Fruit fly (Drosophila melanogaster): ENCODE results near the gene CG10340.

CG10340 gene

dm6 chr3R:16625844-16626430, 11.7 kb upstream of the CG10340 start:
- no peak for TF ChIP-seq CG17801 (GFP tag; optimal IDR thresholded peaks at IDR 0.05; ENCODE audit: partially characterized antibody)

DNA sequence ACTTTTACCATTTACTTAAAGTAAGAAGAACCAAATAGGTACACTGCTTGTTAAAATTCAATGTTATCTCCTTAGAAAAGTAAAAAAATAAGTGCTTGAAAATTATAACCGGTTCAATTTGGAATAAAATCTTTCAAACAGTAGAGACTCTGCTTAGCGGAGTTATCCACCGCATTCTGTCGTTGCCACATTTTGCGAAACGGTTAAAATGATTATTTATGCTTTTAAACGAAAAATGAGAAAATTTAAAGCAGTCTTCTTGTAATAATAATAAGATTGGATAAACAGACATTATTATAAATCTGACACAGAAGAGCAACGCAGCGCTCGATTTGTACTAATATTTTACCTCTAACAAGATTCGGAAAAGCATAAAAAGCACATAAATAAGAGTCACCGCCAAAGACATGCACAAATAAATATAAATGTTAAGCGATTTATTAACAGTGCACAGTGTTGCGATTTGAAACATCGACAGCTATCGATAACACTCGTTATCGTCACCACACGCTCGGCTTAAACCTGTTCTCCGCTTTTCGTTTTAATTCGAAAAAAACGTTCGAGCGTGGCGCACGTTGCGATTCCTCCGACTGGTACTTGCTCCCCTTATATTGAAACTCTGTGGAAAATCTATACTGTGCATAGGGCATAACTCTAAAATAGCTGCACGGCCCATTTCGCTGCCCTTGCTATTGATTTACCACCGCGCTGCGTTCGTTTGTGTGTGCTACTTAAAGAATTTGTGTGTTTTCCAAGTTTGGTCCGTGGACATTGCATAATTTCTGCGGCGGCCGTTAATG, 10.8 kb upstream of the CG10340 start, which contains the start of gene Fas1:
Gene Fas1, plus strand, starts transcription at position 489 of the 800 bp plus-strand sequence.
- no peak for TF ChIP-seq CG17801 (GFP tag; optimal IDR thresholded peaks at IDR 0.05; ENCODE audit: partially characterized antibody)

dm6 chr3R:16624371-16624749, 10.2 kb upstream of the CG10340 start, which contains the start of gene Ccdc114:
TSS of gene Ccdc114 (minus strand) at chr3R:16624717.
- no peak for TF ChIP-seq CG17801 (GFP tag; optimal IDR thresholded peaks at IDR 0.05; ENCODE audit: partially characterized antibody)

- no peak for TF ChIP-seq CG17801 (GFP tag; optimal IDR thresholded peaks at IDR 0.05; ENCODE audit: partially characterized antibody)
These were observed 6.3 kb upstream of the CG10340 start, which contains the start of gene CG14893 for dm6 chr3R:16620478-16620877. TSS of gene CG14893 (plus strand) at chr3R:16620778.

- no peak for TF ChIP-seq CG17801 (GFP tag; optimal IDR thresholded peaks at IDR 0.05; ENCODE audit: partially characterized antibody)
These were observed 3.5 kb upstream of the CG10340 start, which contains the start of gene CG17560 for dm6 chr3R:16617650-16618049. TSS of gene CG17560 (plus strand) at chr3R:16617950.

- no peak for TF ChIP-seq CG17801 (GFP tag; optimal IDR thresholded peaks at IDR 0.05; ENCODE audit: partially characterized antibody)
These were observed 818 bp upstream of the CG10340 start, which contains the start of gene CG17562 for dm6 chr3R:16615009-16615408. TSS of gene CG17562 (plus strand) at chr3R:16615309.

dm6 chr3R:16613300-16613699, 891 bp downstream of the CG10340 start, which contains the start of gene CG12783:
TSS of gene CG12783 (minus strand) at chr3R:16613400.
- TF ChIP-seq CG17801 (GFP tag; optimal IDR thresholded peaks at IDR 0.05; ENCODE audit: partially characterized antibody), result no peak

- no peak for TF ChIP-seq CG17801 (GFP tag; optimal IDR thresholded peaks at IDR 0.05; ENCODE audit: partially characterized antibody)
These were observed 3.0 kb downstream of the CG10340 start for dm6 chr3R:16611240-16611639.

dm6 chr3R:16608920-16609319, 5.3 kb downstream of the CG10340 start, which contains the start of gene NPF:
TSS of gene NPF (plus strand) at chr3R:16609220.
- TF ChIP-seq CG17801 (GFP tag; optimal IDR thresholded peaks at IDR 0.05; ENCODE audit: partially characterized antibody), result no peak

- no peak for TF ChIP-seq CG17801 (GFP tag; optimal IDR thresholded peaks at IDR 0.05; ENCODE audit: partially characterized antibody)
These were observed 8.3 kb downstream of the CG10340 start for dm6 chr3R:16605929-16606328.

DNA sequence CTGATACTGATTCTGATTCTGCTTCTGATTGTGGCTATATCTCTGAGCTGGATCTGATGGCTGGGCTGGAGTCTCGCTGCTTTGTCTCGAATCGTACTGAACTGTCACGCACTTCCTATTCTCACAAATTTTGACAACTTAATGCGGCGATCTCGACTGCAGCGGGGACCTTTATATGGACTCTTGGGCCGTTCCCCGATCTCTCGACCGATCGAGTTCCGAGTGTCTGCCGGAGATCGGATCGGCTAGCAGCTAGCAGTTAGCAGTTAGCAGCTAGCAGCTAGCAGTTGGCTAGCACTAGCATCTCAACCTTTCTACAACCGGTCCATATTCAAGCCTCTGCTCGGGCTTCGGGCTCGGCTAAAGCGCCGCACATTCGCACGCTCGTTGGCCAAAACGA, 9.5 kb downstream of the CG10340 start, which contains the start of gene CG10345:
Gene CG10345, minus strand, starts transcription at position 147 of the 400 bp plus-strand sequence.
- TF ChIP-seq CG17801 (GFP tag; optimal IDR thresholded peaks at IDR 0.05; ENCODE audit: partially characterized antibody), result no peak

- TF ChIP-seq CG17801 (GFP tag; optimal IDR thresholded peaks at IDR 0.05; ENCODE audit: partially characterized antibody), result no peak
These were observed 13.5 kb downstream of the CG10340 start for dm6 chr3R:16600735-16601134.

- TF ChIP-seq CG17801 (GFP tag; optimal IDR thresholded peaks at IDR 0.05; ENCODE audit: partially characterized antibody), result no peak
These were observed 14.5 kb downstream of the CG10340 start for dm6 chr3R:16599647-16600046.

DNA sequence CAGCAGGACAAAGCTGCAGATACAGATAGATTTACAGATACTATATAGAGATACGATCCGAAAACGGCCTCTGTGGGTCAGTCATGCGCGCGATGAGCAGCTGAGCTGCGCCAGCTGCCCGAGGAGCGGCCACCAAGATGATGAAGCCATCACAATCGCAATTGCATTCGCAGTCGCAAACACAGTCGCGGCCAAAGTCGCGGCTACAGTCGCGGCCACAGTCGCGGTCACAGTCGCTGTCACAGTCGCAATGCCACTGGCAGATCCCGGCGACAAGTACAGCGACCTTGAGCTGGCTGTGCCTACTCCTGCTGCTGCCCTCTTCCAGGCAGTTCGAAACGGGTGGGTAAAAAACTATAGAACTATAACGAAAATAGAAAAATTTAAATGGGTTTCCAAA, 19.2 kb downstream of the CG10340 start:
- no peak for TF ChIP-seq CG17801 (GFP tag; optimal IDR thresholded peaks at IDR 0.05; ENCODE audit: partially characterized antibody)

dm6 chr3R:16594056-16594858, 19.9 kb downstream of the CG10340 start, which contains the start of gene CG14892:
TSS of gene CG14892 (plus strand) at chr3R:16594414.
- no peak for TF ChIP-seq CG17801 (GFP tag; optimal IDR thresholded peaks at IDR 0.05; ENCODE audit: partially characterized antibody)

Measured in ovary, adult (tissue).